Worm (Caenorhabditis elegans) whole organism, L4 larva: ENCODE results near the gene ugt-50.

ENCODE experiments used
- F10B5.3 ChIP-seq: sonication (generic microtip); optimal IDR thresholded peaks from 2 replicates; lab custom pipeline; 2016; ENCODE audit warnings: mild to moderate bottlenecking, missing genetic modification characterization, missing compliant biosample characterization
- R02D3.7 ChIP-seq: fragments of 150-350 bp; sonication (generic microtip); optimal IDR thresholded peaks from 3 replicates; lab custom pipeline; 2014; ENCODE audit warnings: missing biosample characterization, missing genetic modification characterization
- T26A8.4 ChIP-seq: fragments of 200-800 bp; sonication (Bioruptor generic); IDR thresholded peaks from 2 replicates; pipeline ENCODE4 v1.3.6; 2022; ENCODE audit warnings: missing genetic modification characterization, missing compliant biosample characterization
- Y5F2A.4 ChIP-seq: fragments of 200-800 bp; sonication (Bioruptor generic); optimal IDR thresholded peaks from 2 replicates; lab custom pipeline; 2018; ENCODE audit warnings: mild to moderate bottlenecking, missing genetic modification characterization, missing compliant biosample characterization
- ZK337.2 ChIP-seq: fragments of 200-800 bp; sonication (Bioruptor generic); IDR thresholded peaks from 2 replicates; pipeline ENCODE4 v1.3.6; 2022; ENCODE audit warnings: missing genetic modification reagents, missing genetic modification characterization, missing compliant biosample characterization
- ZK546.5 ChIP-seq, 2 experiments: sonication (generic microtip); optimal IDR thresholded peaks; 2 replicates each; lab custom pipeline; 2017; ENCODE audit warnings: missing biosample characterization in 2 of 2, missing genetic modification characterization in 2 of 2
- aha-1 ChIP-seq: fragments of 150-350 bp; peaks from one replicate; lab custom pipeline; 2014; ENCODE audit warnings: missing biosample characterization, missing genetic modification characterization
- aly-2 ChIP-seq: sonication (generic microtip); optimal IDR thresholded peaks from 2 replicates; lab custom pipeline; 2018; ENCODE audit warnings: missing biosample characterization, missing genetic modification characterization
- ceh-20 ChIP-seq: fragments of 200-800 bp; sonication (Bioruptor generic); IDR thresholded peaks from 2 replicates; pipeline ENCODE4 v1.3.6; 2022; ENCODE audit warnings: missing genetic modification reagents, missing genetic modification characterization, missing compliant biosample characterization
- ceh-28 ChIP-seq: fragments of 150-350 bp; optimal IDR thresholded peaks from 2 replicates; lab custom pipeline; 2014; ENCODE audit warnings: missing biosample characterization, missing genetic modification reagents, missing genetic modification characterization
- ceh-32 ChIP-seq: sonication (generic microtip); optimal IDR thresholded peaks from 2 replicates; lab custom pipeline; 2016; ENCODE audit warnings: mild to moderate bottlenecking, missing genetic modification characterization, missing compliant biosample characterization; ENCODE audit not compliant: poor library complexity
- ceh-44 ChIP-seq: fragments of 200-800 bp; sonication (Bioruptor generic); IDR thresholded peaks from 2 replicates; pipeline ENCODE4 v1.3.6; 2022; ENCODE audit warnings: missing genetic modification reagents, missing genetic modification characterization, missing compliant biosample characterization
- ceh-82 ChIP-seq: sonication (generic microtip); optimal IDR thresholded peaks from 2 replicates; lab custom pipeline; 2017; ENCODE audit warnings: missing biosample characterization, missing genetic modification characterization
- cey-2 ChIP-seq: sonication (generic microtip); optimal IDR thresholded peaks from 3 replicates; lab custom pipeline; 2017; ENCODE audit warnings: missing genetic modification characterization, mild to moderate bottlenecking, missing compliant biosample characterization, antibody characterized with exemption, borderline replicate concordance; ENCODE audit not compliant: insufficient read depth
- ctbp-1 ChIP-seq: fragments of 200-800 bp; sonication (Bioruptor generic); IDR thresholded peaks from 2 replicates; pipeline ENCODE4 v1.3.6; 2022; ENCODE audit warnings: missing genetic modification reagents, missing genetic modification characterization, missing compliant biosample characterization
- dpl-1 ChIP-seq: fragments of 150-350 bp; optimal IDR thresholded peaks from 2 replicates; lab custom pipeline; 2014; ENCODE audit warnings: missing biosample characterization, missing genetic modification reagents, missing genetic modification characterization
- egl-27 ChIP-seq: sonication (generic microtip); optimal IDR thresholded peaks from 3 replicates; lab custom pipeline; 2017; ENCODE audit warnings: missing biosample characterization, missing genetic modification reagents, missing genetic modification characterization
- fkh-10 ChIP-seq: fragments of 150-350 bp; optimal IDR thresholded peaks from 2 replicates; lab custom pipeline; 2014; ENCODE audit warnings: missing biosample characterization, missing genetic modification reagents, missing genetic modification characterization
- fos-1 ChIP-seq: fragments of 150-350 bp; optimal IDR thresholded peaks from 2 replicates; lab custom pipeline; 2014; ENCODE audit warnings: missing biosample characterization, missing genetic modification characterization
- hlh-11 ChIP-seq: fragments of 200-800 bp; sonication (Bioruptor generic); optimal IDR thresholded peaks from 2 replicates; lab custom pipeline; 2018; ENCODE audit warnings: mild to moderate bottlenecking, missing genetic modification characterization, missing compliant biosample characterization
- hmg-1.1 ChIP-seq: fragments of 200-800 bp; sonication (Bioruptor generic); IDR thresholded peaks from 2 replicates; pipeline ENCODE4 v1.3.6; 2022; ENCODE audit warnings: missing genetic modification reagents, missing genetic modification characterization, missing compliant biosample characterization
- jun-1 ChIP-seq: fragments of 150-350 bp; optimal IDR thresholded peaks from 2 replicates; lab custom pipeline; 2014; ENCODE audit warnings: missing biosample characterization, missing genetic modification reagents, missing genetic modification characterization
- lin-38 ChIP-seq: fragments of 200-800 bp; sonication (Bioruptor generic); IDR thresholded peaks from 2 replicates; pipeline ENCODE4 v1.3.6; 2022; ENCODE audit warnings: missing genetic modification reagents, missing genetic modification characterization, missing compliant biosample characterization
- lin-39 ChIP-seq: fragments of 150-350 bp; optimal IDR thresholded peaks from 2 replicates; lab custom pipeline; 2014; ENCODE audit warnings: missing biosample characterization, missing genetic modification reagents, missing genetic modification characterization
- lsy-2 ChIP-seq, 2 experiments: fragments of 150-350 bp in 1 of 2; sonication (generic microtip) in 1 of 2; optimal IDR thresholded peaks; 2 replicates each; lab custom pipeline; 2014 to 2017; ENCODE audit warnings: missing biosample characterization in 2 of 2, missing genetic modification characterization in 2 of 2
- madf-9 ChIP-seq: fragments of 200-800 bp; sonication (Bioruptor generic); conservative IDR thresholded peaks from 2 replicates; pipeline ENCODE4 v1.3.6; 2022; ENCODE audit warnings: missing genetic modification reagents, missing genetic modification characterization, missing compliant biosample characterization
- mep-1 ChIP-seq: fragments of 150-350 bp; sonication (generic microtip); optimal IDR thresholded peaks from 3 replicates; lab custom pipeline; 2014; ENCODE audit warnings: missing biosample characterization, missing genetic modification characterization
- mes-2 ChIP-seq: sonication (generic microtip); optimal IDR thresholded peaks from 2 replicates; lab custom pipeline; 2016; ENCODE audit warnings: missing genotype, mild to moderate bottlenecking, missing genetic modification characterization, missing compliant biosample characterization; ENCODE audit not compliant: poor library complexity, severe bottlenecking
- mxl-3 ChIP-seq: fragments of 200-800 bp; sonication (Bioruptor generic); optimal IDR thresholded peaks from 2 replicates; lab custom pipeline; 2018; ENCODE audit warnings: mild to moderate bottlenecking, missing genetic modification characterization, missing compliant biosample characterization
- nhr-10 ChIP-seq: fragments of 150-350 bp; optimal IDR thresholded peaks from 2 replicates; lab custom pipeline; 2014; ENCODE audit warnings: missing biosample characterization, missing genetic modification characterization
- nhr-102 ChIP-seq: sonication (generic microtip); optimal IDR thresholded peaks from 2 replicates; lab custom pipeline; 2016; ENCODE audit warnings: mild to moderate bottlenecking, missing genetic modification characterization, moderate library complexity, missing compliant biosample characterization
- nhr-111 ChIP-seq: fragments of 200-800 bp; sonication (Bioruptor generic); optimal IDR thresholded peaks from 2 replicates; lab custom pipeline; 2018; ENCODE audit warnings: mild to moderate bottlenecking, missing genetic modification characterization, missing compliant biosample characterization
- nhr-28 ChIP-seq: fragments of 150-350 bp; optimal IDR thresholded peaks from 2 replicates; lab custom pipeline; 2014; ENCODE audit warnings: missing biosample characterization, missing genetic modification characterization
- nhr-41 ChIP-seq: fragments of 200-800 bp; sonication (Bioruptor generic); IDR thresholded peaks from 2 replicates; pipeline ENCODE4 v1.3.6; 2022; ENCODE audit warnings: missing genetic modification reagents, missing genetic modification characterization, missing compliant biosample characterization
- nhr-42 ChIP-seq: fragments of 200-800 bp; sonication (Bioruptor generic); IDR thresholded peaks from 2 replicates; pipeline ENCODE4 v1.3.6; 2022; ENCODE audit warnings: missing genetic modification characterization, missing compliant biosample characterization
- nhr-48 ChIP-seq: sonication (generic microtip); optimal IDR thresholded peaks from 2 replicates; lab custom pipeline; 2016; ENCODE audit warnings: mild to moderate bottlenecking, missing genetic modification characterization, missing compliant biosample characterization
- nhr-6 ChIP-seq: fragments of 150-350 bp; optimal IDR thresholded peaks from 2 replicates; lab custom pipeline; 2014; ENCODE audit warnings: missing biosample characterization, missing genetic modification characterization
- nhr-76 ChIP-seq: fragments of 150-350 bp; optimal IDR thresholded peaks from 2 replicates; lab custom pipeline; 2014; ENCODE audit warnings: missing biosample characterization, missing genetic modification characterization
- nhr-77 ChIP-seq: fragments of 150-350 bp; optimal IDR thresholded peaks from 2 replicates; lab custom pipeline; 2014; ENCODE audit warnings: missing biosample characterization, missing genetic modification characterization
- pha-4 ChIP-seq, 2 experiments: fragments of 150-350 bp in 1 of 2; fragments of 200-800 bp in 1 of 2; sonication (Bioruptor generic) in 1 of 2; IDR thresholded peaks in 1 of 2; optimal IDR thresholded peaks in 1 of 2; 2 replicates each; pipeline versions ENCODE4 v1.3.6 to Lab custom; 2014 to 2022; ENCODE audit warnings: missing genetic modification characterization in 2 of 2, missing genetic modification reagents in 2 of 2, missing biosample characterization in 1 of 2, missing compliant biosample characterization in 1 of 2
- saeg-2 ChIP-seq: fragments of 200-800 bp; sonication (Bioruptor generic); IDR thresholded peaks from 2 replicates; pipeline ENCODE4 v1.3.6; 2022; ENCODE audit warnings: missing genetic modification reagents, missing genetic modification characterization, missing compliant biosample characterization
- set-16 ChIP-seq: fragments of 200-800 bp; sonication (Bioruptor generic); IDR thresholded peaks from 2 replicates; pipeline ENCODE4 v1.3.6; 2022; ENCODE audit warnings: missing genetic modification reagents, missing genetic modification characterization, missing compliant biosample characterization
- skn-1 ChIP-seq: fragments of 150-350 bp; optimal IDR thresholded peaks from 2 replicates; lab custom pipeline; 2014; ENCODE audit warnings: missing biosample characterization, missing genetic modification characterization
- snpc-4 ChIP-seq: fragments of 150-350 bp; optimal IDR thresholded peaks from 2 replicates; lab custom pipeline; 2014; ENCODE audit warnings: missing biosample characterization, missing genetic modification characterization
- tag-97 ChIP-seq: fragments of 200-800 bp; sonication (Bioruptor generic); IDR thresholded peaks from 2 replicates; pipeline ENCODE4 v1.3.6; 2022; ENCODE audit warnings: missing genetic modification characterization, missing compliant biosample characterization
- tra-1 ChIP-seq: fragments of 200-800 bp; sonication (Bioruptor generic); IDR thresholded peaks from 2 replicates; pipeline ENCODE4 v1.3.6; 2022; ENCODE audit warnings: missing genetic modification reagents, missing genetic modification characterization, missing compliant biosample characterization
- vab-7 ChIP-seq: fragments of 200-800 bp; sonication (Bioruptor generic); IDR thresholded peaks from 2 replicates; pipeline ENCODE4 v1.3.6; 2022; ENCODE audit warnings: missing genetic modification reagents, missing genetic modification characterization, missing compliant biosample characterization
- zag-1 ChIP-seq: fragments of 150-350 bp; optimal IDR thresholded peaks from 2 replicates; lab custom pipeline; 2014; ENCODE audit warnings: missing biosample characterization, missing genetic modification characterization
- zip-11 ChIP-seq: fragments of 200-800 bp; sonication (Bioruptor generic); IDR thresholded peaks from 2 replicates; pipeline ENCODE4 v1.3.6; 2022; ENCODE audit warnings: missing genetic modification characterization, missing compliant biosample characterization
- ztf-11 ChIP-seq: fragments of 150-350 bp; optimal IDR thresholded peaks from 2 replicates; lab custom pipeline; 2014; ENCODE audit warnings: missing biosample characterization, missing genetic modification characterization

ugt-50 gene

ce11 chrX:12656420-12657033 is 34.8 kb upstream of the ugt-50 start:
- peak; percentile 44 for TF ChIP-seq nhr-48
- peak; percentile 98 for TF ChIP-seq set-16
- TF ChIP-seq skn-1 (tag; lab: Kevin White, UChicago) = no peak
- TF ChIP-seq tra-1 = 0 out of 2 replicates have a peak, but pooled peaks have one; percentile 43
- no peak for TF ChIP-seq aly-2
- peak; percentile 73; the same call in 1 of the 2 replicates for TF ChIP-seq nhr-42
- peak; percentile 66 for TF ChIP-seq ceh-32 (tag; lab: Kevin White, UChicago)
- TF ChIP-seq F10B5.3 (tag; lab: Kevin White, UChicago) = peak; percentile 32
- TF ChIP-seq nhr-77 (tag; lab: Kevin White, UChicago) = no peak
- no peak for TF ChIP-seq cey-2 (tag; lab: Kevin White, UChicago)
- TF ChIP-seq aha-1 (tag; lab: Kevin White, UChicago) = no peak
- peak; percentile 59 for TF ChIP-seq T26A8.4 (GFP tag; lab: Robert Waterston, UW)
- peak; percentile 37; the same call in 1 of the 2 replicates for TF ChIP-seq ceh-20 (GFP tag; lab: Robert Waterston, UW)
- no peak for TF ChIP-seq ceh-44 (GFP tag; lab: Robert Waterston, UW)
- TF ChIP-seq ZK546.5 (tag; optimal IDR thresholded peaks at IDR 0.05; lab: Kevin White, UChicago) = no peak
- TF ChIP-seq ceh-28 (tag; lab: Kevin White, UChicago) = no peak
- peak; percentile 95 for TF ChIP-seq madf-9
- no peak for TF ChIP-seq nhr-10 (tag; lab: Kevin White, UChicago)
- TF ChIP-seq ZK337.2 = no peak
- TF ChIP-seq jun-1 (tag; lab: Kevin White, UChicago) = no peak
- no peak for TF ChIP-seq lin-38 (GFP tag; lab: Robert Waterston, UW)
- peak; percentile 56 for TF ChIP-seq mxl-3 (GFP tag; lab: Kevin White, UChicago)
- TF ChIP-seq nhr-102 (tag; lab: Kevin White, UChicago) = no peak
- TF ChIP-seq fkh-10 (GFP tag; lab: Kevin White, UChicago) = no peak
- TF ChIP-seq hmg-1.1 (GFP tag; lab: Robert Waterston, UW) = peak; percentile 87
- no peak for TF ChIP-seq Y5F2A.4 (GFP tag; lab: Kevin White, UChicago)
- 0 out of 2 replicates have a peak, but pooled peaks have one; percentile 42 for TF ChIP-seq ctbp-1 (GFP tag; lab: Robert Waterston, UW)
- TF ChIP-seq R02D3.7 (tag; lab: Kevin White, UChicago) = no peak
- peak; percentile 19 for TF ChIP-seq nhr-28 (tag; lab: Kevin White, UChicago)
- peak; percentile 62 for TF ChIP-seq mep-1 (tag; lab: Kevin White, UChicago)
- no peak for TF ChIP-seq nhr-41 (GFP tag; lab: Robert Waterston, UW)
- no peak for TF ChIP-seq nhr-76 (tag; lab: Kevin White, UChicago)
- no peak for TF ChIP-seq saeg-2 (GFP tag; lab: Robert Waterston, UW)
- peak; percentile 70 for TF ChIP-seq mes-2 (tag; lab: Kevin White, UChicago)
- no peak for TF ChIP-seq fos-1
- TF ChIP-seq nhr-6 (tag; lab: Kevin White, UChicago) = no peak
- TF ChIP-seq nhr-111 = no peak
- TF ChIP-seq egl-27 (tag; lab: Kevin White, UChicago) = no peak
- peak; percentile 0 for TF ChIP-seq dpl-1 (GFP tag; lab: Kevin White, UChicago)
- no peak for TF ChIP-seq ztf-11 (tag; lab: Kevin White, UChicago)
- no peak for TF ChIP-seq tag-97 (GFP tag; lab: Robert Waterston, UW)
- TF ChIP-seq zag-1 (tag; lab: Kevin White, UChicago) = no peak
- TF ChIP-seq pha-4 (GFP tag; IDR thresholded peaks at IDR 0.05; lab: Robert Waterston, UW) = peak; percentile 40; the same call in 1 of the 2 replicates
- peak; percentile 20 for TF ChIP-seq pha-4 (tag; optimal IDR thresholded peaks at IDR 0.05; lab: Kevin White, UChicago)
- TF ChIP-seq hlh-11 (tag; lab: Kevin White, UChicago) = peak; percentile 84
- no peak for TF ChIP-seq vab-7 (GFP tag; lab: Robert Waterston, UW)
- no peak for TF ChIP-seq ceh-82 (tag; lab: Kevin White, UChicago)
- TF ChIP-seq zip-11 = no peak
- peak; percentile 1 to 4 for TF ChIP-seq lsy-2 (tag; optimal IDR thresholded peaks at IDR 0.05; lab: Kevin White, UChicago)
- TF ChIP-seq lin-39 (tag; lab: Kevin White, UChicago) = no peak
- TF ChIP-seq snpc-4 = no peak
